Worm (Caenorhabditis elegans): ENCODE results near the gene T03G6.7.
A peak's percentile ranks its signal among the peaks of the same experiment; 100 is the strongest.

The T03G6.7 gene

ce11 chrX:2567761-2568160, 26.1 kb upstream of the T03G6.7 start:
- TF ChIP-seq hlh-17 (GFP tag; optimal IDR thresholded peaks at IDR 0.05; ENCODE audit: borderline replicate concordance) (no peak), nhr-76 (tag; optimal IDR thresholded peaks at IDR 0.05) (no peak), jun-1 (tag; optimal IDR thresholded peaks at IDR 0.05) (no peak), snu-23 (GFP tag; optimal IDR thresholded peaks at IDR 0.05) (peak; percentile 30), ces-1 (GFP tag; optimal IDR thresholded peaks at IDR 0.05) (no peak), blmp-1 (tag; optimal IDR thresholded peaks at IDR 0.05) (peak; percentile 28), lin-14 (GFP tag; optimal IDR thresholded peaks at IDR 0.05) (peak; percentile 63), nhr-12 (tag; optimal IDR thresholded peaks at IDR 0.05) (no peak), hlh-4 (tag; optimal IDR thresholded peaks at IDR 0.05) (no peak), nhr-20 (tag; optimal IDR thresholded peaks at IDR 0.05) (peak; percentile 26), elt-3 (tag; optimal IDR thresholded peaks at IDR 0.05) (peak in 5 of 6 experiments; percentile 62 to 93 (median 68)), nhr-71 (tag; optimal IDR thresholded peaks at IDR 0.05) (peak; percentile 25), mep-1 (tag; optimal IDR thresholded peaks at IDR 0.05) (peak; percentile 19), nhr-47 (tag; optimal IDR thresholded peaks at IDR 0.05) (no peak), nhr-19 (GFP tag; conservative IDR thresholded peaks at IDR 0.05) (peak; percentile 53)

- TF ChIP-seq swsn-7 (tag; optimal IDR thresholded peaks at IDR 0.05) (no peak), nhr-90 (tag; optimal IDR thresholded peaks at IDR 0.05; ENCODE audit: poor library complexity) (peak; percentile 18), lin-14 (GFP tag; optimal IDR thresholded peaks at IDR 0.05) (peak; percentile 60), nhr-11 (tag; optimal IDR thresholded peaks at IDR 0.05) (no peak), nhr-85 (tag) (peak; percentile 48), snu-23 (GFP tag; optimal IDR thresholded peaks at IDR 0.05) (peak; percentile 15), alr-1 (tag; optimal IDR thresholded peaks at IDR 0.05; ENCODE audit: borderline replicate concordance) (no peak), blmp-1 (tag; optimal IDR thresholded peaks at IDR 0.05) (no peak), nhr-237 (tag; optimal IDR thresholded peaks at IDR 0.05) (no peak), lin-13 (GFP tag; optimal IDR thresholded peaks at IDR 0.05) (no peak), nhr-20 (tag; optimal IDR thresholded peaks at IDR 0.05) (peak; percentile 62), unc-130 (tag; optimal IDR thresholded peaks at IDR 0.05) (peak; percentile 14), egl-13 (tag; optimal IDR thresholded peaks at IDR 0.05) (no peak), ama-1 (optimal IDR thresholded peaks at IDR 0.05) (no peak), lin-35 (GFP tag; optimal IDR thresholded peaks at IDR 0.05) (peak in 1 of 2 experiments; percentile 30), elt-2 (tag; optimal IDR thresholded peaks at IDR 0.05) (peak; percentile 91), pqm-1 (tag; optimal IDR thresholded peaks at IDR 0.05) (peak; percentile 42), nhr-71 (tag; optimal IDR thresholded peaks at IDR 0.05) (peak; percentile 35)
Measured at ce11 chrX:2569040-2569439, 24.8 kb upstream of the T03G6.7 start.

- no peak for TF ChIP-seq pax-3 (tag; optimal IDR thresholded peaks at IDR 0.05)
- TF ChIP-seq hpl-2 (GFP tag; optimal IDR thresholded peaks at IDR 0.05), result no peak
- no peak for TF ChIP-seq dsc-1 (tag; optimal IDR thresholded peaks at IDR 0.05)
- peak; percentile 14 for TF ChIP-seq nhr-71 (tag; optimal IDR thresholded peaks at IDR 0.05)
- TF ChIP-seq fkh-8 (tag; optimal IDR thresholded peaks at IDR 0.05), result peak; percentile 56
- TF ChIP-seq skn-1 (tag; optimal IDR thresholded peaks at IDR 0.05), result peak; percentile 78
- TF ChIP-seq rnt-1 (tag; optimal IDR thresholded peaks at IDR 0.05), result peak; percentile 52
- TF ChIP-seq ces-1 (GFP tag; optimal IDR thresholded peaks at IDR 0.05), result no peak
- peak in 1 of 2 experiments; percentile 33 for TF ChIP-seq lsy-2 (tag; optimal IDR thresholded peaks at IDR 0.05)
- no peak for TF ChIP-seq mef-2 (tag; optimal IDR thresholded peaks at IDR 0.05)
- no peak for TF ChIP-seq grh-1 (GFP tag; IDR thresholded peaks at IDR 0.05)
- no peak for TF ChIP-seq mep-1 (tag; optimal IDR thresholded peaks at IDR 0.05)
- TF ChIP-seq snu-23 (GFP tag; optimal IDR thresholded peaks at IDR 0.05), result peak; percentile 20
- TF ChIP-seq ceh-82 (tag; optimal IDR thresholded peaks at IDR 0.05), result peak in 1 of 3 experiments; percentile 53
- peak; percentile 25 for TF ChIP-seq nhr-47 (tag; optimal IDR thresholded peaks at IDR 0.05)
- peak; percentile 71 for TF ChIP-seq lin-14 (GFP tag; optimal IDR thresholded peaks at IDR 0.05)
- TF ChIP-seq zip-4 (GFP tag; optimal IDR thresholded peaks at IDR 0.05), result no peak
- no peak for TF ChIP-seq elt-2 (tag; optimal IDR thresholded peaks at IDR 0.05)
- TF ChIP-seq sptf-1 (tag; optimal IDR thresholded peaks at IDR 0.05), result no peak
- no peak for TF ChIP-seq unc-30 (tag; optimal IDR thresholded peaks at IDR 0.05)
- no peak for TF ChIP-seq nhr-76 (tag; optimal IDR thresholded peaks at IDR 0.05)
- no peak for TF ChIP-seq nhr-12 (tag; optimal IDR thresholded peaks at IDR 0.05)
- TF ChIP-seq nhr-20 (tag; optimal IDR thresholded peaks at IDR 0.05), result no peak
Measured at ce11 chrX:2572646-2573149, 21.1 kb upstream of the T03G6.7 start, which contains the start of the genes ccd-5 and F52H2.1. Gene ccd-5 (minus strand): TSS chrX:2572653. Gene F52H2.1 (plus strand): TSS chrX:2573099.

Data from whole organism, L1 larva.